Worm (Caenorhabditis elegans) whole organism, young adult: ENCODE measurements around the gene Y7A5A.6.

Experiments used
- F10E7.11 ChIP-seq: sonication (generic microtip); optimal IDR thresholded peaks from 2 replicates; lab custom pipeline; 2017; ENCODE audit warnings: mild to moderate bottlenecking, missing genetic modification characterization, moderate library complexity, missing compliant biosample characterization
- F57C9.4 ChIP-seq: sonication (generic microtip); optimal IDR thresholded peaks from 2 replicates; lab custom pipeline; 2017; ENCODE audit warnings: mild to moderate bottlenecking, missing genetic modification characterization, missing compliant biosample characterization
- aptf-2 ChIP-seq: fragments of 200-800 bp; sonication (Bioruptor generic); conservative IDR thresholded peaks from 2 replicates; pipeline ENCODE4 v1.3.6; 2022; ENCODE audit warnings: missing genetic modification reagents, missing genetic modification characterization, missing compliant biosample characterization
- attf-3 ChIP-seq: fragments of 200-800 bp; sonication (Bioruptor generic); conservative IDR thresholded peaks from 2 replicates; pipeline ENCODE4 v1.3.6; 2022; ENCODE audit warnings: missing genetic modification reagents, missing genetic modification characterization, missing compliant biosample characterization
- dpl-1 ChIP-seq: fragments of 150-350 bp; optimal IDR thresholded peaks from 2 replicates; lab custom pipeline; 2014; ENCODE audit warnings: missing biosample characterization, missing genetic modification reagents, missing genetic modification characterization
- egl-44 ChIP-seq: fragments of 200-800 bp; sonication (Bioruptor generic); IDR thresholded peaks from 2 replicates; pipeline ENCODE4 v1.3.6; 2022; ENCODE audit warnings: missing genetic modification reagents, missing genetic modification characterization, missing compliant biosample characterization
- ets-4 ChIP-seq: fragments of 200-800 bp; sonication (Bioruptor generic); optimal IDR thresholded peaks from 2 replicates; lab custom pipeline; 2018; ENCODE audit warnings: mild to moderate bottlenecking, missing genetic modification characterization, missing compliant biosample characterization
- hlh-12 ChIP-seq: sonication (generic microtip); optimal IDR thresholded peaks from 2 replicates; lab custom pipeline; 2016; ENCODE audit warnings: missing genetic modification characterization, missing compliant biosample characterization
- nfya-2 ChIP-seq: fragments of 200-800 bp; sonication (Bioruptor generic); IDR thresholded peaks from 2 replicates; pipeline ENCODE4 v1.3.6; 2022; ENCODE audit warnings: missing genetic modification reagents, missing genetic modification characterization, missing compliant biosample characterization
- snpc-4 ChIP-seq, 5 experiments: fragments of 150-350 bp in 1 of 5; sonication (generic microtip) in 4 of 5; optimal IDR thresholded peaks; 2 replicates each; lab custom pipeline; 2014 to 2018; ENCODE audit warnings: missing genetic modification characterization in 5 of 5, missing biosample characterization in 3 of 5, antibody characterized with exemption in 2 of 5, mild to moderate bottlenecking in 2 of 5, missing compliant biosample characterization in 2 of 5, missing genotype in 2 of 5, moderate library complexity in 2 of 5, missing genetic modification reagents in 1 of 5
- tbp1 ChIP-seq: fragments of 200-800 bp; sonication (Bioruptor generic); optimal IDR thresholded peaks from 2 replicates; lab custom pipeline; 2018; ENCODE audit warnings: mild to moderate bottlenecking, missing genetic modification characterization, missing compliant biosample characterization
- unc-62 ChIP-seq: fragments of 150-350 bp; optimal IDR thresholded peaks from 2 replicates; lab custom pipeline; 2014; ENCODE audit warnings: missing biosample characterization, missing genetic modification reagents, missing genetic modification characterization

- TF ChIP-seq F10E7.11 (tag; lab: Kevin White, UChicago), result no peak
- TF ChIP-seq ets-4 (GFP tag; lab: Kevin White, UChicago), result no peak
- TF ChIP-seq aptf-2 (GFP tag; lab: Robert Waterston, UW), result no peak
- TF ChIP-seq F57C9.4 (tag; lab: Kevin White, UChicago), result no peak
- no peak for TF ChIP-seq dpl-1 (GFP tag; lab: Kevin White, UChicago)
- no peak for TF ChIP-seq tbp1 (GFP tag; lab: Kevin White, UChicago)
- no peak for TF ChIP-seq unc-62 (GFP tag; lab: Kevin White, UChicago)
- TF ChIP-seq snpc-4 (GFP tag; optimal IDR thresholded peaks at IDR 0.05; lab: Kevin White, UChicago), result no peak
- TF ChIP-seq snpc-4 (tag; optimal IDR thresholded peaks at IDR 0.05; lab: Kevin White, UChicago), result no peak
- TF ChIP-seq hlh-12 (tag; lab: Kevin White, UChicago), result no peak
- TF ChIP-seq nfya-2 (GFP tag; lab: Robert Waterston, UW), result no peak
- TF ChIP-seq attf-3 (GFP tag; lab: Robert Waterston, UW), result no peak
- TF ChIP-seq egl-44 (GFP tag; lab: Robert Waterston, UW), result no peak
Measured at ce11 chrX:15771411-15771810, 28.1 kb downstream of the Y7A5A.6 start, which contains the start of gene Y7A5A.1.
